Fruit fly (Drosophila melanogaster): ENCODE results near the gene Or33b.

DNA sequence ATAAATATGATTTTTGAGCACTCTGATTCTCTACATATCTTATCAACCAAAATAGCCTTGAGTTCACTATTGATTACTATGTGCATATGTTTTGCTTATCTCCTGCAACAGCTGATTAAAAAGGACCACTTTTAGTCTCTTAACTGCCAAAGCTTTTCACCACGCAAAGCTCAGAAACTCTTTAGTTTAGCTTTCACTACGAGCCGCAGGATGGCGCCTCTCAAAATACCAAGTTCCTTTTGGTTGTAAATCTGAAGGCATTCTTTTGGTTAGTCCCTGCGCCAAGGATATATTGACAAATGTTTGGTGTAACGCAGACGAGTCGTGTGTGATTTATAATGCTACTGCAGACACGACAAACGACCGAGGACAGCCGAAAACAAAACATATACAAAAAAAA is 31.8 kb upstream of the Or33b start:
- TF ChIP-seq CG8478 (optimal IDR thresholded peaks at IDR 0.05) (no peak), Dll (optimal IDR thresholded peaks at IDR 0.05) (no peak), EcR (GFP tag; optimal IDR thresholded peaks at IDR 0.05) (no peak)
